Worm (Caenorhabditis elegans) whole organism, L1 larva: Measurements from ENCODE around the gene cah-5.

Experiments
- C16A3.4 ChIP-seq: fragments of 150-350 bp; optimal IDR thresholded peaks from 2 replicates; lab custom pipeline; 2014; ENCODE audit warnings: missing biosample characterization, missing genetic modification characterization
- F16B12.6 ChIP-seq: fragments of 150-350 bp; optimal IDR thresholded peaks from 2 replicates; lab custom pipeline; 2014; ENCODE audit warnings: missing biosample characterization, missing genetic modification characterization
- Y116A8C.19 ChIP-seq: sonication (generic microtip); optimal IDR thresholded peaks from 2 replicates; lab custom pipeline; 2016; ENCODE audit warnings: missing compliant biosample characterization, missing genetic modification characterization, borderline replicate concordance
- aha-1 ChIP-seq: fragments of 150-350 bp; optimal IDR thresholded peaks from 2 replicates; lab custom pipeline; 2014; ENCODE audit warnings: missing biosample characterization, missing genetic modification characterization
- blmp-1 ChIP-seq: fragments of 150-350 bp; optimal IDR thresholded peaks from 2 replicates; lab custom pipeline; 2014; ENCODE audit warnings: missing biosample characterization, missing genetic modification characterization
- ceh-63 ChIP-seq: fragments of 200-800 bp; sonication (Bioruptor generic); optimal IDR thresholded peaks from 2 replicates; lab custom pipeline; 2018; ENCODE audit warnings: mild to moderate bottlenecking, missing genetic modification characterization, missing compliant biosample characterization
- ceh-8 ChIP-seq: fragments of 200-800 bp; sonication (Bioruptor generic); optimal IDR thresholded peaks from 2 replicates; lab custom pipeline; 2018; ENCODE audit warnings: mild to moderate bottlenecking, missing genetic modification characterization, moderate library complexity, missing compliant biosample characterization
- ceh-82 ChIP-seq, 3 experiments: fragments of 150-350 bp in 1 of 3; sonication (generic microtip) in 2 of 3; optimal IDR thresholded peaks; 2 replicates each; lab custom pipeline; 2014 to 2017; ENCODE audit warnings: missing biosample characterization in 3 of 3, missing genetic modification characterization in 3 of 3
- ceh-90 ChIP-seq: sonication (generic microtip); optimal IDR thresholded peaks from 2 replicates; lab custom pipeline; 2016; ENCODE audit warnings: missing genetic modification characterization, missing compliant biosample characterization
- ces-1 ChIP-seq: fragments of 150-350 bp; optimal IDR thresholded peaks from 2 replicates; lab custom pipeline; 2014; ENCODE audit warnings: missing biosample characterization, missing genetic modification reagents, missing genetic modification characterization
- dpl-1 ChIP-seq, 3 experiments: fragments of 150-350 bp in 2 of 3; sonication (generic microtip) in 1 of 3; optimal IDR thresholded peaks; 2 replicates each; lab custom pipeline; 2014 to 2017; ENCODE audit warnings: missing biosample characterization in 3 of 3, missing genetic modification characterization in 3 of 3, missing genetic modification reagents in 3 of 3
- dsc-1 ChIP-seq: sonication (generic microtip); optimal IDR thresholded peaks from 2 replicates; lab custom pipeline; 2016; ENCODE audit warnings: mild to moderate bottlenecking, missing genetic modification characterization, missing compliant biosample characterization
- efl-1 ChIP-seq, 4 experiments: fragments of 150-350 bp; optimal IDR thresholded peaks in 3 of 4; peaks in 1 of 4; 1 replicate in 1 of 4; 2 replicates in 3 of 4; lab custom pipeline; 2014; ENCODE audit warnings: missing biosample characterization in 2 of 4, missing genetic modification characterization in 2 of 4, missing genetic modification reagents in 2 of 4
- efl-3 ChIP-seq: fragments of 200-800 bp; sonication (Bioruptor generic); optimal IDR thresholded peaks from 2 replicates; lab custom pipeline; 2018; ENCODE audit warnings: mild to moderate bottlenecking, missing genetic modification characterization, missing compliant biosample characterization
- elt-3 ChIP-seq, 6 experiments: fragments of 150-350 bp in 1 of 6; sonication (generic microtip); optimal IDR thresholded peaks; 2 replicates each; lab custom pipeline; 2017 to 2018; ENCODE audit warnings: missing biosample characterization in 6 of 6, missing genetic modification characterization in 6 of 6, inconsistent platforms in 1 of 6
- ets-5 ChIP-seq: fragments of 200-800 bp; sonication (Bioruptor generic); IDR thresholded peaks from 2 replicates; pipeline ENCODE4 v1.3.6; 2022; ENCODE audit warnings: missing genetic modification characterization, missing compliant biosample characterization
- fkh-10 ChIP-seq: sonication (generic microtip); optimal IDR thresholded peaks from 2 replicates; lab custom pipeline; 2017; ENCODE audit warnings: missing biosample characterization, missing genetic modification reagents, missing genetic modification characterization
- fkh-4 ChIP-seq: sonication (generic microtip); optimal IDR thresholded peaks from 2 replicates; lab custom pipeline; 2016; ENCODE audit warnings: missing compliant biosample characterization, missing genetic modification characterization, borderline replicate concordance
- fos-1 ChIP-seq: fragments of 150-350 bp; optimal IDR thresholded peaks from 2 replicates; lab custom pipeline; 2014; ENCODE audit warnings: missing biosample characterization, missing genetic modification characterization
- lin-15B ChIP-seq: fragments of 150-350 bp; sonication (generic microtip); optimal IDR thresholded peaks from 3 replicates; lab custom pipeline; 2014; ENCODE audit warnings: missing biosample characterization, missing genetic modification characterization
- lir-3 ChIP-seq: sonication (generic microtip); optimal IDR thresholded peaks from 2 replicates; lab custom pipeline; 2016; ENCODE audit warnings: mild to moderate bottlenecking, missing genetic modification characterization, moderate library complexity, missing compliant biosample characterization; ENCODE audit not compliant: poor library complexity
- mef-2 ChIP-seq: fragments of 150-350 bp; optimal IDR thresholded peaks from 2 replicates; lab custom pipeline; 2014; ENCODE audit warnings: missing biosample characterization, missing genetic modification characterization
- nhr-12 ChIP-seq: sonication (generic microtip); optimal IDR thresholded peaks from 2 replicates; lab custom pipeline; 2017; ENCODE audit warnings: missing biosample characterization, missing genetic modification characterization
- nhr-19 ChIP-seq: fragments of 200-800 bp; sonication (Bioruptor generic); conservative IDR thresholded peaks from 2 replicates; pipeline ENCODE4 v1.3.6; 2022; ENCODE audit warnings: missing genetic modification characterization, missing compliant biosample characterization
- nhr-28 ChIP-seq: fragments of 150-350 bp; optimal IDR thresholded peaks from 2 replicates; lab custom pipeline; 2014; ENCODE audit warnings: missing biosample characterization, missing genetic modification characterization
- nhr-47 ChIP-seq: sonication (generic microtip); optimal IDR thresholded peaks from 2 replicates; lab custom pipeline; 2016; ENCODE audit warnings: mild to moderate bottlenecking, missing genetic modification characterization, moderate library complexity, missing compliant biosample characterization
- nhr-71 ChIP-seq: sonication (generic microtip); optimal IDR thresholded peaks from 2 replicates; lab custom pipeline; 2016; ENCODE audit warnings: mild to moderate bottlenecking, missing genetic modification characterization, moderate library complexity, missing compliant biosample characterization
- nhr-77 ChIP-seq: fragments of 150-350 bp; optimal IDR thresholded peaks from 2 replicates; lab custom pipeline; 2014; ENCODE audit warnings: missing biosample characterization, missing genetic modification characterization
- rnt-1 ChIP-seq: sonication (generic microtip); optimal IDR thresholded peaks from 2 replicates; lab custom pipeline; 2016; ENCODE audit warnings: mild to moderate bottlenecking, missing genetic modification characterization, moderate library complexity, missing compliant biosample characterization
- skn-1 ChIP-seq: fragments of 150-350 bp; optimal IDR thresholded peaks from 2 replicates; lab custom pipeline; 2014; ENCODE audit warnings: missing biosample characterization, missing genetic modification characterization
- snpc-4 ChIP-seq: fragments of 150-350 bp; optimal IDR thresholded peaks from 2 replicates; lab custom pipeline; 2014; ENCODE audit warnings: missing biosample characterization, missing genetic modification characterization
- sox-4 ChIP-seq: sonication (generic microtip); optimal IDR thresholded peaks from 2 replicates; lab custom pipeline; 2016; ENCODE audit warnings: missing genetic modification characterization, missing compliant biosample characterization
- sup-37 ChIP-seq: fragments of 200-800 bp; sonication (Bioruptor generic); optimal IDR thresholded peaks from 2 replicates; lab custom pipeline; 2018; ENCODE audit warnings: mild to moderate bottlenecking, missing genetic modification characterization, missing compliant biosample characterization
- tbx-2 ChIP-seq: sonication (generic microtip); optimal IDR thresholded peaks from 2 replicates; lab custom pipeline; 2016; ENCODE audit warnings: missing genetic modification characterization, missing compliant biosample characterization
- tlp-1 ChIP-seq: fragments of 150-350 bp; optimal IDR thresholded peaks from 2 replicates; lab custom pipeline; 2014; ENCODE audit warnings: missing biosample characterization, missing genetic modification characterization
- unc-30 ChIP-seq: sonication (generic microtip); optimal IDR thresholded peaks from 2 replicates; lab custom pipeline; 2017; ENCODE audit warnings: missing biosample characterization, missing genetic modification characterization
- unc-86 ChIP-seq: sonication (generic microtip); optimal IDR thresholded peaks from 2 replicates; lab custom pipeline; 2016; ENCODE audit warnings: missing genetic modification characterization, missing compliant biosample characterization
- vab-15 ChIP-seq: sonication (generic microtip); optimal IDR thresholded peaks from 2 replicates; lab custom pipeline; 2017; ENCODE audit warnings: missing genotype, mild to moderate bottlenecking, missing genetic modification characterization, missing compliant biosample characterization
- zag-1 ChIP-seq: fragments of 150-350 bp; optimal IDR thresholded peaks from 2 replicates; lab custom pipeline; 2014; ENCODE audit warnings: missing biosample characterization, missing genetic modification characterization

cah-5 gene

ce11 chrX:6996448-6996847, 23.4 kb upstream of the cah-5 start, which contains the start of the genes F01E11.20 and tsp-16:
F01E11.20 (minus strand) TSS chrX:6996548.
tsp-16 (minus strand) TSS chrX:6996620.
- TF ChIP-seq nhr-77 (tag; lab: Kevin White, UChicago), result peak; percentile 6
- TF ChIP-seq tlp-1, result no peak
- no peak for TF ChIP-seq ets-5 (GFP tag; lab: Robert Waterston, UW)
- TF ChIP-seq, all 84 proteins: peak for 1

- peak; percentile 79 for TF ChIP-seq dsc-1 (tag; lab: Kevin White, UChicago)
- peak; percentile 15 for TF ChIP-seq nhr-47 (tag; lab: Kevin White, UChicago)
- TF ChIP-seq nhr-71, result no peak
- TF ChIP-seq blmp-1 (tag; lab: Kevin White, UChicago), result no peak
- no peak for TF ChIP-seq sox-4 (tag; lab: Kevin White, UChicago)
- no peak for TF ChIP-seq zag-1 (tag; lab: Kevin White, UChicago)
- no peak for TF ChIP-seq dpl-1 (GFP tag; optimal IDR thresholded peaks at IDR 0.05; lab: Kevin White, UChicago)
- TF ChIP-seq ceh-63 (GFP tag; lab: Kevin White, UChicago), result peak; percentile 73
- no peak for TF ChIP-seq mef-2 (tag; lab: Kevin White, UChicago)
Observed at ce11 chrX:7001933-7002332, 17.9 kb upstream of the cah-5 start.

- TF ChIP-seq lir-3 (tag; lab: Kevin White, UChicago) (no peak), skn-1 (tag; lab: Kevin White, UChicago) (no peak), vab-15 (no peak), elt-3 (tag; optimal IDR thresholded peaks at IDR 0.05; lab: Kevin White, UChicago) (no peak), fkh-10 (GFP tag; lab: Kevin White, UChicago) (no peak), nhr-19 (no peak), efl-3 (no peak), unc-30 (no peak), ceh-8 (GFP tag; lab: Kevin White, UChicago) (no peak), C16A3.4 (no peak), F16B12.6 (tag; lab: Kevin White, UChicago) (no peak), aha-1 (tag; lab: Kevin White, UChicago) (no peak), lin-15B (tag; lab: Kevin White, UChicago) (no peak), rnt-1 (tag; lab: Kevin White, UChicago) (no peak), unc-86 (no peak), nhr-28 (no peak), ceh-90 (no peak), efl-1 (optimal IDR thresholded peaks at IDR 0.05; lab: Kevin White, UChicago) (no peak), efl-1 (GFP tag; optimal IDR thresholded peaks at IDR 0.05 in 1 of 2; lab: Kevin White, UChicago) (no peak), nhr-71 (no peak)
- TF ChIP-seq, all 84 proteins: peak for 0
Observed at ce11 chrX:7005475-7005874, 14.4 kb upstream of the cah-5 start, which contains the start of gene tyra-2. tyra-2 (minus strand) TSS chrX:7005575.

- TF ChIP-seq rnt-1 (tag; lab: Kevin White, UChicago) (peak; percentile 16), snpc-4 (tag; lab: Kevin White, UChicago) (peak; percentile 44), Y116A8C.19 (tag; lab: Kevin White, UChicago) (no peak), nhr-71 (no peak)
Observed at ce11 chrX:7005919-7006318, 13.9 kb upstream of the cah-5 start.

- TF ChIP-seq tbx-2, result no peak
- TF ChIP-seq lir-3 (tag; lab: Kevin White, UChicago), result no peak
- no peak for TF ChIP-seq ets-5 (GFP tag; lab: Robert Waterston, UW)
- TF ChIP-seq unc-86, result no peak
- TF ChIP-seq ceh-82 (tag; optimal IDR thresholded peaks at IDR 0.05; lab: Kevin White, UChicago), result no peak
- no peak for TF ChIP-seq sup-37
- TF ChIP-seq fos-1 (tag; lab: Kevin White, UChicago), result no peak
- TF ChIP-seq fkh-4 (tag; lab: Kevin White, UChicago), result no peak
- TF ChIP-seq ces-1 (GFP tag; lab: Kevin White, UChicago), result no peak
- no peak for TF ChIP-seq nhr-12 (tag; lab: Kevin White, UChicago)
- no peak for TF ChIP-seq ceh-90
- TF ChIP-seq nhr-77 (tag; lab: Kevin White, UChicago), result no peak
Observed at ce11 chrX:7028836-7029235, 9.0 kb downstream of the cah-5 start, which contains the start of gene flp-26. flp-26 (plus strand) TSS chrX:7029136.
